Fruit fly (Drosophila melanogaster) whole organism, wandering third instar larva: ENCODE results near the gene TMEM216.

ENCODE experiments used
- Abd-B ChIP-seq: fragments of >200 bp; optimal IDR thresholded peaks from 2 replicates; lab custom pipeline; 2017; ENCODE audit warnings: missing biosample characterization, missing genetic modification characterization
- CG9705 ChIP-seq: fragments of 200-800 bp; sonication (Bioruptor generic); optimal IDR thresholded peaks from 2 replicates; lab custom pipeline; 2018; ENCODE audit warnings: missing biosample characterization, mild to moderate bottlenecking, missing genetic modification characterization
- Hnf4 ChIP-seq: fragments of 200-800 bp; sonication (Bioruptor generic); optimal IDR thresholded peaks from 2 replicates; lab custom pipeline; 2016; ENCODE audit warnings: missing biosample characterization, mild to moderate bottlenecking, missing genetic modification characterization
- Hr78 ChIP-seq: fragments of >200 bp; optimal IDR thresholded peaks from 2 replicates; lab custom pipeline; 2017; ENCODE audit warnings: missing biosample characterization, missing genetic modification characterization
- h ChIP-seq: fragments of 200-800 bp; sonication (Bioruptor generic); optimal IDR thresholded peaks from 3 replicates; lab custom pipeline; 2016; ENCODE audit warnings: missing biosample characterization, mild to moderate bottlenecking, missing genetic modification characterization
- pan ChIP-seq: fragments of >200 bp; optimal IDR thresholded peaks from 2 replicates; lab custom pipeline; 2017
- psq ChIP-seq: fragments of 200-800 bp; sonication (Bioruptor generic); optimal IDR thresholded peaks from 3 replicates; lab custom pipeline; 2017; ENCODE audit warnings: missing biosample characterization, mild to moderate bottlenecking, missing genetic modification characterization, moderate library complexity
- tai ChIP-seq: sonication (Bioruptor generic); optimal IDR thresholded peaks from 2 replicates; lab custom pipeline; 2016; ENCODE audit warnings: missing biosample characterization, missing genetic modification characterization

DNA sequence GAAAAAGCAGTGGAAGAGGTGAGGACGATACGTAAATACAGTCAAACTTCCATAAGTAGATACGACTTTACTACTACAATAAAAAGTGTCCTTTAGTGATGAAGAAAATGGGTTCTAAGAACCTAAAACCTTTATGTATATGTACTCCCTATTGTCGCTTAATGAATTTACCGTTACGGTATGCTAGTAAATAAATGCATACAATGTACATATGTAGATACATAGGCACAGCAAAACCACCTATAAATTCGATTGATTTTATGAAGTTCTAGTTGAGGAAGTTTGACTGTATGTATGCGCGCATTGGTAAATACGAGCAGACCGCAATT, 472 bp downstream of the TMEM216 start:
- TF ChIP-seq pan (lab: Kevin White, UChicago) (no peak), Hr78 (GFP tag; lab: Kevin White, UChicago) (no peak), Hnf4 (GFP tag; lab: Kevin White, UChicago) (no peak), tai (GFP tag; lab: Kevin White, UChicago) (no peak), Abd-B (GFP tag; lab: Kevin White, UChicago) (no peak), h (GFP tag; lab: Kevin White, UChicago) (no peak), CG9705 (no peak), psq (GFP tag; lab: Kevin White, UChicago) (no peak)
